Fruit fly (Drosophila melanogaster) whole organism, prepupa: ENCODE measurements around the gene Spx.

Experiments used
- CG10631 ChIP-seq: fragments of 200-800 bp; sonication (Bioruptor generic); optimal IDR thresholded peaks from 2 replicates; lab custom pipeline; 2016; ENCODE audit warnings: missing biosample characterization, missing genetic modification characterization
- CG11294 ChIP-seq: fragments of 200-800 bp; sonication (Bioruptor generic); IDR thresholded peaks from 2 replicates; pipeline ENCODE4 v1.3.6; 2022; ENCODE audit warnings: missing biosample characterization, missing genetic modification characterization
- CG11762 ChIP-seq: fragments of 200-800 bp; sonication (Bioruptor generic); optimal IDR thresholded peaks from 3 replicates; lab custom pipeline; 2016; ENCODE audit warnings: missing biosample characterization, missing genetic modification characterization; ENCODE audit not compliant: insufficient read depth
- CG15336 ChIP-seq: fragments of 200-800 bp; sonication (Bioruptor generic); IDR thresholded peaks from 2 replicates; pipeline ENCODE4 v1.3.6; 2022; ENCODE audit warnings: missing biosample characterization, missing genetic modification characterization
- CG1621 ChIP-seq: fragments of 200-800 bp; sonication (Bioruptor generic); optimal IDR thresholded peaks from 3 replicates; lab custom pipeline; 2018; ENCODE audit warnings: missing biosample characterization, mild to moderate bottlenecking, missing genetic modification characterization
- CG16779 ChIP-seq: fragments of 200-800 bp; sonication (Bioruptor generic); optimal IDR thresholded peaks from 3 replicates; lab custom pipeline; 2017; ENCODE audit warnings: missing biosample characterization, mild to moderate bottlenecking, missing genetic modification characterization
- CG3032 ChIP-seq: fragments of 200-800 bp; optimal IDR thresholded peaks from 2 replicates; lab custom pipeline; 2019; ENCODE audit warnings: missing biosample characterization, mild to moderate bottlenecking, missing genetic modification characterization, moderate library complexity
- CG32006 ChIP-seq: fragments of 200-800 bp; sonication (Bioruptor generic); optimal IDR thresholded peaks from 3 replicates; lab custom pipeline; 2017; ENCODE audit warnings: missing biosample characterization, mild to moderate bottlenecking, missing genetic modification characterization
- CG34406 ChIP-seq: fragments of 200-800 bp; sonication (Bioruptor generic); optimal IDR thresholded peaks from 3 replicates; lab custom pipeline; 2016; ENCODE audit warnings: missing biosample characterization, missing genetic modification characterization
- CG3919 ChIP-seq: fragments of 200-800 bp; sonication (Bioruptor generic); optimal IDR thresholded peaks from 3 replicates; lab custom pipeline; 2016; ENCODE audit warnings: missing biosample characterization, missing genetic modification characterization
- CG6163 ChIP-seq: fragments of 200-800 bp; sonication (Bioruptor generic); IDR thresholded peaks from 3 replicates; pipeline ENCODE4 v1.3.6; 2022; ENCODE audit warnings: missing biosample characterization, missing genetic modification characterization
- CG6276 ChIP-seq: fragments of 200-800 bp; sonication (Bioruptor generic); optimal IDR thresholded peaks from 2 replicates; lab custom pipeline; 2017; ENCODE audit warnings: missing biosample characterization, mild to moderate bottlenecking, missing genetic modification characterization
- CG6792 ChIP-seq: fragments of 200-800 bp; sonication (Bioruptor generic); optimal IDR thresholded peaks from 3 replicates; lab custom pipeline; 2016; ENCODE audit warnings: missing biosample characterization, missing genetic modification characterization
- CG7368 ChIP-seq: fragments of 200-800 bp; sonication (Bioruptor generic); optimal IDR thresholded peaks from 3 replicates; lab custom pipeline; 2016; ENCODE audit warnings: missing biosample characterization, missing genetic modification characterization
- CG8119 ChIP-seq: fragments of 200-800 bp; sonication (Bioruptor generic); IDR thresholded peaks from 3 replicates; pipeline ENCODE4 v1.3.6; 2022; ENCODE audit warnings: missing biosample characterization, missing genetic modification characterization
- CG8632 ChIP-seq: fragments of 200-800 bp; sonication (Bioruptor generic); optimal IDR thresholded peaks from 3 replicates; lab custom pipeline; 2016; ENCODE audit warnings: missing biosample characterization, missing genetic modification characterization
- CG9139 ChIP-seq: fragments of 200-800 bp; sonication (Bioruptor generic); optimal IDR thresholded peaks from 3 replicates; lab custom pipeline; 2017; ENCODE audit warnings: missing biosample characterization, mild to moderate bottlenecking, missing genetic modification characterization
- Eip75B ChIP-seq: fragments of 200-800 bp; sonication (Bioruptor generic); optimal IDR thresholded peaks from 3 replicates; lab custom pipeline; 2016; ENCODE audit warnings: missing biosample characterization, missing genetic modification characterization
- Eip78C ChIP-seq: fragments of 200-800 bp; sonication (Bioruptor generic); peaks from one replicate; lab custom pipeline; 2016; ENCODE audit warnings: missing biosample characterization, missing genetic modification characterization
- Eip93F ChIP-seq: fragments of 200-800 bp; sonication (Bioruptor generic); optimal IDR thresholded peaks from 2 replicates; lab custom pipeline; 2016; ENCODE audit warnings: missing biosample characterization, mild to moderate bottlenecking, missing genetic modification characterization
- Gug ChIP-seq: fragments of 200-800 bp; sonication (Bioruptor generic); IDR thresholded peaks from 2 replicates; pipeline ENCODE4 v1.3.6; 2022; ENCODE audit warnings: missing biosample characterization, missing genetic modification characterization
- Hr39 ChIP-seq: fragments of 200-800 bp; sonication (Bioruptor generic); optimal IDR thresholded peaks from 2 replicates; lab custom pipeline; 2016; ENCODE audit warnings: missing biosample characterization, missing genetic modification characterization
- Hr4 ChIP-seq: fragments of 200-800 bp; sonication (Bioruptor generic); optimal IDR thresholded peaks from 3 replicates; lab custom pipeline; 2016; ENCODE audit warnings: missing biosample characterization, missing genetic modification characterization
- Lpt ChIP-seq: fragments of 200-800 bp; sonication (Bioruptor generic); optimal IDR thresholded peaks from 3 replicates; lab custom pipeline; 2016; ENCODE audit warnings: missing biosample characterization, missing genetic modification characterization
- Met ChIP-seq: fragments of 200-800 bp; sonication (Bioruptor generic); optimal IDR thresholded peaks from 3 replicates; lab custom pipeline; 2016; ENCODE audit warnings: missing biosample characterization, missing genetic modification characterization
- OdsH ChIP-seq: fragments of 200-800 bp; sonication (Bioruptor generic); optimal IDR thresholded peaks from 3 replicates; lab custom pipeline; 2016; ENCODE audit warnings: missing biosample characterization, missing genetic modification characterization
- Smox ChIP-seq: fragments of 200-800 bp; sonication (Bioruptor generic); optimal IDR thresholded peaks from 3 replicates; lab custom pipeline; 2016; ENCODE audit warnings: missing biosample characterization, missing genetic modification characterization
- Sox15 ChIP-seq: fragments of 200-800 bp; sonication (Bioruptor generic); optimal IDR thresholded peaks from 3 replicates; lab custom pipeline; 2016; ENCODE audit warnings: missing biosample characterization, missing genetic modification characterization
- dac ChIP-seq: fragments of 200-800 bp; sonication (Bioruptor generic); optimal IDR thresholded peaks from 2 replicates; lab custom pipeline; 2017; ENCODE audit warnings: missing biosample characterization, mild to moderate bottlenecking, missing genetic modification characterization
- dsx ChIP-seq: fragments of 200-800 bp; optimal IDR thresholded peaks from 3 replicates; lab custom pipeline; 2019; ENCODE audit warnings: missing biosample characterization, mild to moderate bottlenecking, missing genetic modification characterization, moderate library complexity; ENCODE audit not compliant: poor library complexity, severe bottlenecking
- eg ChIP-seq: fragments of 200-800 bp; sonication (Bioruptor generic); IDR thresholded peaks from 3 replicates; pipeline ENCODE4 v1.3.6; 2022; ENCODE audit warnings: missing biosample characterization, missing genetic modification characterization
- esn ChIP-seq: fragments of 200-800 bp; sonication (Bioruptor generic); optimal IDR thresholded peaks from 2 replicates; lab custom pipeline; 2016; ENCODE audit warnings: missing biosample characterization, mild to moderate bottlenecking, missing genetic modification characterization, moderate library complexity
- fd85E ChIP-seq: fragments of 200-800 bp; sonication (Bioruptor generic); optimal IDR thresholded peaks from 3 replicates; lab custom pipeline; 2016; ENCODE audit warnings: missing biosample characterization, missing genetic modification characterization
- fkh ChIP-seq: fragments of 200-800 bp; sonication (Bioruptor generic); optimal IDR thresholded peaks from 3 replicates; lab custom pipeline; 2017; ENCODE audit warnings: missing biosample characterization, mild to moderate bottlenecking, missing genetic modification characterization, moderate library complexity
- net ChIP-seq: fragments of 200-800 bp; sonication (Bioruptor generic); optimal IDR thresholded peaks from 3 replicates; lab custom pipeline; 2016; ENCODE audit warnings: missing biosample characterization, missing genetic modification characterization
- pdm3 ChIP-seq: fragments of 200-800 bp; sonication (Bioruptor generic); optimal IDR thresholded peaks from 3 replicates; lab custom pipeline; 2016; ENCODE audit warnings: missing biosample characterization, missing genetic modification characterization
- salr ChIP-seq, 2 experiments: fragments of 200-800 bp; sonication (Bioruptor generic); optimal IDR thresholded peaks; 3 replicates each; lab custom pipeline; 2016 to 2018; ENCODE audit warnings: missing biosample characterization in 2 of 2, missing genetic modification characterization in 2 of 2, mild to moderate bottlenecking in 1 of 2
- ss ChIP-seq, 2 experiments: fragments of 200-800 bp; sonication (Bioruptor generic); optimal IDR thresholded peaks; 2 replicates in 1 of 2; 3 replicates in 1 of 2; lab custom pipeline; 2017 to 2018; ENCODE audit warnings: mild to moderate bottlenecking in 2 of 2, missing biosample characterization in 2 of 2, missing genetic modification characterization in 2 of 2, moderate library complexity in 1 of 2
- topi ChIP-seq: fragments of 200-800 bp; sonication (Bioruptor generic); optimal IDR thresholded peaks from 3 replicates; lab custom pipeline; 2016; ENCODE audit warnings: missing biosample characterization, missing genetic modification characterization
- vri ChIP-seq: fragments of 200-800 bp; sonication (Bioruptor generic); optimal IDR thresholded peaks from 3 replicates; lab custom pipeline; 2016; ENCODE audit warnings: missing biosample characterization, mild to moderate bottlenecking, missing genetic modification characterization

The Spx gene

DNA sequence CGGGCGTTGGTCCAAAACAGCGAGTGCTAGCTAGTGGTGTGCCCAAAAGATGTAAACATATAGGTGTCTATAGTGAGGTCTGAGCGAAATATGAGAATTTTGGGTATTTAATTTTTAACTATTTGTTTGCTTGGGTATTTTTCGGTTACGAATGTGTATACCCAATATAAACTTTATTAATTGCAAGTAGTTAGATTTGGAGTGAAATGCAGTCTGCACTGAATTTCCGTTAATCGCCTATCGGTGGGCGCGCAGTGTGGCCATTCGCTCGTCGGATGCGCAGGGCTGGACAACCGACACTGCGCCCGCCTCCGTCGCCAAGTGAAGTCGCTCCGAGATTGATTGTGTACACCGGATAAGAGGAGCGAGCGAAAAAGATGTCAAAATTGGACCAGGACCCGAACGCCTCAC is 39.5 kb downstream of the Spx start, which contains the start of the genes CG15891 and CG3815 (continued):
- TF ChIP-seq dsx (GFP tag; lab: Kevin White, UChicago): no peak
- TF ChIP-seq Met (GFP tag; lab: Kevin White, UChicago): no peak
- TF ChIP-seq Sox15 (GFP tag; lab: Kevin White, UChicago): peak; percentile 39
- no peak for TF ChIP-seq Lpt (GFP tag; lab: Kevin White, UChicago)
- TF ChIP-seq OdsH (GFP tag; lab: Kevin White, UChicago): no peak
- no peak for TF ChIP-seq Gug
- no peak for TF ChIP-seq CG9139 (GFP tag; lab: Kevin White, UChicago)
- TF ChIP-seq, all 60 proteins: peak for 17

DNA sequence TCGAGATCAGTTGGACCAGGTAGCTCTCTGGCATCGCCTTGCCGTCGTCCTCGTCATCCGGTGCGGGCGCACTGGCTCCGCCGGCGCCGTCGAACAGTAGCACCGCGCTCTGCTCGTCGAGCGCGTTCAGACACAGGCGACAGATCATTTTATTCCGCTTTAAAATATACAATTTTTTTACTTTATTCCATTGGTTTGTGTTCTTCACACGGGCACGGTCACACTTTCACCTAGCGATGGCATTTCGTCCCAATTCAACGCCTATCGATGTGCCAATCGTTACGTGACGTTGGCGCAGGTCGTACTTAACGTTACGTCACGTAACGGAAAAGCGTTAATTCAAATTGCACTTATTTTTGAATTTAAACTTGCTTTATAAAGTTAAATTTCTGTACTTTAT is 45.4 kb downstream of the Spx start, which contains the start of gene CG12219:
CG12219 (minus strand) TSS at position 234 of the 400 bp plus-strand sequence.
- no peak for TF ChIP-seq eg (GFP tag; lab: Robert Waterston, UW)
- TF ChIP-seq CG6792 (GFP tag; lab: Kevin White, UChicago): no peak
- no peak for TF ChIP-seq vri
- TF ChIP-seq Sox15 (GFP tag; lab: Kevin White, UChicago): no peak
- no peak for TF ChIP-seq Hr39 (GFP tag; lab: Kevin White, UChicago)
- no peak for TF ChIP-seq CG11294
- TF ChIP-seq OdsH (GFP tag; lab: Kevin White, UChicago): no peak
- no peak for TF ChIP-seq fd85E (GFP tag; lab: Kevin White, UChicago)
- TF ChIP-seq CG1621 (tag; lab: Kevin White, UChicago): no peak
- TF ChIP-seq CG6163: no peak
- no peak for TF ChIP-seq dac

DNA sequence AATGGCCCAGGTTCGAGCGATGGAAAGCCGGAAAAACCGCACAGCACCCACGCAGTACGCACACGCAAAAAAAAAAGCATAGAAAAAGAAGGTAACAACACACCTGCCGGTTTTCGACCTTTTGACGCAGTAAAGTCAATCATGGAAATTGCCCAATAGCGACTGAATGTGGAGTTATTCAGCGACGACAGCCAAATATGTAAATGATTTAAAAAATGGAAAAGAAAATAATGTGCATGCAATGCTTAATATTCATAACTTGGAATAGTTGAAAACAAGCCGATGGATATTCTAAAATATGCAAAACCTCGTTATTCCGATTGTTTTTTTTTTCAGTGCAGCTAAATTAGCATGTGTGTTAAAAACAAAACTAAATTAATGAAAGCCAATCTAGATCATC is 47.6 kb downstream of the Spx start:
- TF ChIP-seq CG15336 (0 out of 2 replicates have a peak, but pooled peaks have one; percentile 20), Hr39 (GFP tag; lab: Kevin White, UChicago) (no peak), CG34406 (no peak), pdm3 (GFP tag; lab: Kevin White, UChicago) (peak; percentile 39), eg (GFP tag; lab: Robert Waterston, UW) (0 out of 3 replicates have a peak, but pooled peaks have one; percentile 8), OdsH (GFP tag; lab: Kevin White, UChicago) (peak; percentile 5), CG32006 (GFP tag; lab: Kevin White, UChicago) (peak; percentile 74), dac (peak; percentile 52), Eip78C (peak; percentile 15), CG8119 (GFP tag; lab: Robert Waterston, UW) (peak; percentile 61; the same call in 2 of the 3 replicates), Hr4 (GFP tag; lab: Kevin White, UChicago) (peak; percentile 70)

DNA sequence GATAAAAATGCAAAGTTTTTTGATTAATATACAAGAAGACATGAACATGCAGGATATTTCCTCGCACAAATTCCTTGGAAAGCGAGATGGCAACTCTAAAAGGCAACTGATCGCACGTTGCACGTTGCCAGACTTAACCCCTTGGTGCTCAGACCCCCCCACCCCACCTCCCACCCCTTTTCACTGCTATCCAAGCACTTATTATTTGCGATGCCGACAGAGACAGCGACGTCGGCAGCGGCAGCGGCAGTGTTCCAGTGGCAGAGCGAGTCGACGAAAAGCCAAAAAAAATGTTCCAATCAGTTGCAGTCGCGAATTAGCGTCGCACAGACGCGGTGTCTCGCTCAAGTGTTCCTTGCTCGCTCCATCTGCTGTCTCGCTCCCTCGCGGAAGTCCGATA is 48.1 kb downstream of the Spx start, which contains the start of gene CG3823:
CG3823 (plus strand) TSS at position 301 of the 400 bp plus-strand sequence.
- TF ChIP-seq CG6163 (peak; percentile 21; the same call in 1 of the 3 replicates), Eip93F (no peak)

dm6 chrX:6304203-6304602 is 48.6 kb downstream of the Spx start:
- TF ChIP-seq Eip78C: peak; percentile 80
- TF ChIP-seq CG34406: peak; percentile 31
- no peak for TF ChIP-seq fkh (GFP tag; lab: Kevin White, UChicago)
- no peak for TF ChIP-seq CG9139 (GFP tag; lab: Kevin White, UChicago)
- TF ChIP-seq CG6792 (GFP tag; lab: Kevin White, UChicago): peak; percentile 30
- peak; percentile 25 for TF ChIP-seq esn
- peak; percentile 10 for TF ChIP-seq topi (GFP tag; lab: Kevin White, UChicago)
- TF ChIP-seq CG10631 (GFP tag; lab: Kevin White, UChicago): peak; percentile 44
- no peak for TF ChIP-seq Hr39 (GFP tag; lab: Kevin White, UChicago)
- TF ChIP-seq OdsH (GFP tag; lab: Kevin White, UChicago): peak; percentile 11
- no peak for TF ChIP-seq Eip75B (GFP tag; lab: Kevin White, UChicago)
- no peak for TF ChIP-seq CG6276 (GFP tag; lab: Kevin White, UChicago)
- no peak for TF ChIP-seq Lpt (GFP tag; lab: Kevin White, UChicago)
- peak; percentile 38 for TF ChIP-seq CG32006 (GFP tag; lab: Kevin White, UChicago)
- TF ChIP-seq CG3919 (GFP tag; lab: Kevin White, UChicago): peak; percentile 50
- peak; percentile 60; the same call in 1 of the 3 replicates for TF ChIP-seq CG8119 (GFP tag; lab: Robert Waterston, UW)
- TF ChIP-seq CG15336: peak; percentile 57
- TF ChIP-seq CG16779 (tag; lab: Kevin White, UChicago): no peak
- TF ChIP-seq CG8632 (GFP tag; lab: Kevin White, UChicago): peak; percentile 41
- TF ChIP-seq CG7368 (GFP tag; lab: Kevin White, UChicago): no peak
- TF ChIP-seq dac: no peak
- no peak for TF ChIP-seq CG1621 (tag; lab: Kevin White, UChicago)
- no peak for TF ChIP-seq CG3032 (tag; lab: Kevin White, UChicago)
- TF ChIP-seq Smox: peak; percentile 12
- TF ChIP-seq ss (GFP tag; optimal IDR thresholded peaks at IDR 0.05; lab: Kevin White, UChicago): no peak
- TF ChIP-seq pdm3 (GFP tag; lab: Kevin White, UChicago): no peak
- peak in 1 of 2 experiments; percentile 27 for TF ChIP-seq salr (GFP tag; optimal IDR thresholded peaks at IDR 0.05; lab: Kevin White, UChicago)
- TF ChIP-seq net (GFP tag; lab: Kevin White, UChicago): no peak
- TF ChIP-seq eg (GFP tag; lab: Robert Waterston, UW): peak; percentile 26; the same call in 1 of the 3 replicates
- no peak for TF ChIP-seq CG11762 (GFP tag; lab: Kevin White, UChicago)
